Worm (Caenorhabditis elegans) whole organism, L4 larva: ENCODE measurements around the gene F47C12.13.

Experiments
- F26F4.8 ChIP-seq: fragments of 200-800 bp; sonication (Bioruptor generic); conservative IDR thresholded peaks from 2 replicates; pipeline ENCODE4 v1.3.6; 2022; ENCODE audit warnings: missing genetic modification characterization, missing compliant biosample characterization
- F44E2.7 ChIP-seq: fragments of 200-800 bp; sonication (Bioruptor generic); IDR thresholded peaks from 2 replicates; pipeline ENCODE4 v2.1.2; 2022; ENCODE audit warnings: missing genetic modification characterization, missing compliant biosample characterization
- F49E8.2 ChIP-seq: sonication (generic microtip); optimal IDR thresholded peaks from 2 replicates; lab custom pipeline; 2016; ENCODE audit warnings: missing compliant biosample characterization, mild to moderate bottlenecking, missing genetic modification characterization, borderline replicate concordance
- Y105C5A.15 ChIP-seq: fragments of 200-800 bp; sonication (Bioruptor generic); IDR thresholded peaks from 2 replicates; pipeline ENCODE4 v1.3.6; 2022; ENCODE audit warnings: missing genetic modification characterization, missing compliant biosample characterization
- Y75B8A.6 ChIP-seq: fragments of 200-800 bp; sonication (Bioruptor generic); IDR thresholded peaks from 2 replicates; pipeline ENCODE4 v1.3.6; 2022; ENCODE audit warnings: missing genetic modification reagents, missing genetic modification characterization, missing compliant biosample characterization
- ZK546.5 ChIP-seq, 2 experiments: sonication (generic microtip); optimal IDR thresholded peaks; 2 replicates each; lab custom pipeline; 2017; ENCODE audit warnings: missing biosample characterization in 2 of 2, missing genetic modification characterization in 2 of 2
- aly-2 ChIP-seq: sonication (generic microtip); optimal IDR thresholded peaks from 2 replicates; lab custom pipeline; 2018; ENCODE audit warnings: missing biosample characterization, missing genetic modification characterization
- ama-1 ChIP-seq: fragments of 150-350 bp; optimal IDR thresholded peaks from 2 replicates; lab custom pipeline; 2014; ENCODE audit warnings: inconsistent platforms, mixed read lengths
- arid-1 ChIP-seq: fragments of 200-800 bp; sonication (Bioruptor generic); conservative IDR thresholded peaks from 2 replicates; pipeline ENCODE4 v1.3.6; 2022; ENCODE audit warnings: missing genetic modification reagents, missing genetic modification characterization, missing compliant biosample characterization
- ceh-20 ChIP-seq: fragments of 200-800 bp; sonication (Bioruptor generic); IDR thresholded peaks from 2 replicates; pipeline ENCODE4 v1.3.6; 2022; ENCODE audit warnings: missing genetic modification reagents, missing genetic modification characterization, missing compliant biosample characterization
- ceh-44 ChIP-seq: fragments of 200-800 bp; sonication (Bioruptor generic); IDR thresholded peaks from 2 replicates; pipeline ENCODE4 v1.3.6; 2022; ENCODE audit warnings: missing genetic modification reagents, missing genetic modification characterization, missing compliant biosample characterization
- ceh-62 ChIP-seq: sonication (generic microtip); optimal IDR thresholded peaks from 2 replicates; lab custom pipeline; 2017; ENCODE audit warnings: missing biosample characterization, missing genetic modification characterization
- ceh-82 ChIP-seq: sonication (generic microtip); optimal IDR thresholded peaks from 2 replicates; lab custom pipeline; 2017; ENCODE audit warnings: missing biosample characterization, missing genetic modification characterization
- cey-2 ChIP-seq: sonication (generic microtip); optimal IDR thresholded peaks from 3 replicates; lab custom pipeline; 2017; ENCODE audit warnings: missing genetic modification characterization, mild to moderate bottlenecking, missing compliant biosample characterization, antibody characterized with exemption, borderline replicate concordance; ENCODE audit not compliant: insufficient read depth
- daf-19 ChIP-seq: fragments of 200-800 bp; sonication (Bioruptor generic); conservative IDR thresholded peaks from 2 replicates; pipeline ENCODE4 v1.3.6; 2022; ENCODE audit warnings: missing genetic modification characterization, missing compliant biosample characterization
- daf-8 ChIP-seq: fragments of 200-800 bp; sonication (Bioruptor generic); IDR thresholded peaks from 2 replicates; pipeline ENCODE4 v1.3.6; 2022; ENCODE audit warnings: missing genetic modification characterization, missing compliant biosample characterization
- dmd-9 ChIP-seq: fragments of 200-800 bp; sonication (Bioruptor generic); IDR thresholded peaks from 2 replicates; pipeline ENCODE4 v1.3.6; 2022; ENCODE audit warnings: missing genetic modification reagents, missing genetic modification characterization, missing compliant biosample characterization
- duxl-1 ChIP-seq: sonication (generic microtip); optimal IDR thresholded peaks from 2 replicates; lab custom pipeline; 2016; ENCODE audit warnings: mild to moderate bottlenecking, missing genetic modification characterization, moderate library complexity, missing compliant biosample characterization; ENCODE audit not compliant: poor library complexity
- egl-27 ChIP-seq: sonication (generic microtip); optimal IDR thresholded peaks from 3 replicates; lab custom pipeline; 2017; ENCODE audit warnings: missing biosample characterization, missing genetic modification reagents, missing genetic modification characterization
- egl-43 ChIP-seq: fragments of 200-800 bp; sonication (Bioruptor generic); IDR thresholded peaks from 2 replicates; pipeline ENCODE4 v1.3.6; 2022; ENCODE audit warnings: missing genetic modification reagents, missing genetic modification characterization, missing compliant biosample characterization
- hif-1 ChIP-seq, 2 experiments: sonication (generic microtip); optimal IDR thresholded peaks; 2 replicates each; lab custom pipeline; 2016 to 2017; ENCODE audit warnings: missing compliant biosample characterization in 2 of 2, missing genetic modification characterization in 2 of 2, missing genetic modification reagents in 2 of 2, missing genotype in 2 of 2, mild to moderate bottlenecking in 1 of 2
- hlh-11 ChIP-seq: fragments of 200-800 bp; sonication (Bioruptor generic); optimal IDR thresholded peaks from 2 replicates; lab custom pipeline; 2018; ENCODE audit warnings: mild to moderate bottlenecking, missing genetic modification characterization, missing compliant biosample characterization
- hlh-30 ChIP-seq: sonication (generic microtip); optimal IDR thresholded peaks from 2 replicates; lab custom pipeline; 2017; ENCODE audit warnings: antibody characterized with exemption, mild to moderate bottlenecking, missing genetic modification characterization, missing compliant biosample characterization; ENCODE audit not compliant: insufficient read depth
- lin-1 ChIP-seq: fragments of 200-800 bp; sonication (Bioruptor generic); IDR thresholded peaks from 2 replicates; pipeline ENCODE4 v1.3.6; 2022; ENCODE audit warnings: missing genetic modification reagents, missing genetic modification characterization, missing compliant biosample characterization
- lin-15B ChIP-seq: fragments of 150-350 bp; sonication (generic microtip); optimal IDR thresholded peaks from 3 replicates; lab custom pipeline; 2014; ENCODE audit warnings: missing biosample characterization, missing genetic modification characterization
- lir-3 ChIP-seq: sonication (generic microtip); optimal IDR thresholded peaks from 2 replicates; lab custom pipeline; 2016; ENCODE audit warnings: mild to moderate bottlenecking, missing genetic modification characterization, missing compliant biosample characterization
- lsy-2 ChIP-seq, 2 experiments: fragments of 150-350 bp in 1 of 2; sonication (generic microtip) in 1 of 2; optimal IDR thresholded peaks; 2 replicates each; lab custom pipeline; 2014 to 2017; ENCODE audit warnings: missing biosample characterization in 2 of 2, missing genetic modification characterization in 2 of 2
- madf-9 ChIP-seq: fragments of 200-800 bp; sonication (Bioruptor generic); conservative IDR thresholded peaks from 2 replicates; pipeline ENCODE4 v1.3.6; 2022; ENCODE audit warnings: missing genetic modification reagents, missing genetic modification characterization, missing compliant biosample characterization
- mep-1 ChIP-seq: fragments of 150-350 bp; sonication (generic microtip); optimal IDR thresholded peaks from 3 replicates; lab custom pipeline; 2014; ENCODE audit warnings: missing biosample characterization, missing genetic modification characterization
- mes-2 ChIP-seq: sonication (generic microtip); optimal IDR thresholded peaks from 2 replicates; lab custom pipeline; 2016; ENCODE audit warnings: missing genotype, mild to moderate bottlenecking, missing genetic modification characterization, missing compliant biosample characterization; ENCODE audit not compliant: poor library complexity, severe bottlenecking
- mxl-2 ChIP-seq: fragments of 200-800 bp; sonication (Bioruptor generic); conservative IDR thresholded peaks from 2 replicates; pipeline ENCODE4 v1.3.6; 2022; ENCODE audit warnings: missing genetic modification reagents, missing genetic modification characterization, missing compliant biosample characterization
- mxl-3 ChIP-seq: fragments of 200-800 bp; sonication (Bioruptor generic); optimal IDR thresholded peaks from 2 replicates; lab custom pipeline; 2018; ENCODE audit warnings: mild to moderate bottlenecking, missing genetic modification characterization, missing compliant biosample characterization
- nhr-102 ChIP-seq: sonication (generic microtip); optimal IDR thresholded peaks from 2 replicates; lab custom pipeline; 2016; ENCODE audit warnings: mild to moderate bottlenecking, missing genetic modification characterization, moderate library complexity, missing compliant biosample characterization
- nhr-11 ChIP-seq: fragments of 150-350 bp; optimal IDR thresholded peaks from 2 replicates; lab custom pipeline; 2014; ENCODE audit warnings: missing biosample characterization, missing genetic modification characterization
- nhr-25 ChIP-seq: sonication (generic microtip); optimal IDR thresholded peaks from 2 replicates; lab custom pipeline; 2017; ENCODE audit warnings: missing genetic modification characterization, mild to moderate bottlenecking, missing compliant biosample characterization, antibody characterized with exemption, moderate library complexity, borderline replicate concordance; ENCODE audit not compliant: insufficient read depth
- nhr-28 ChIP-seq: fragments of 150-350 bp; optimal IDR thresholded peaks from 2 replicates; lab custom pipeline; 2014; ENCODE audit warnings: missing biosample characterization, missing genetic modification characterization
- nhr-76 ChIP-seq: fragments of 150-350 bp; optimal IDR thresholded peaks from 2 replicates; lab custom pipeline; 2014; ENCODE audit warnings: missing biosample characterization, missing genetic modification characterization
- rbr-2 ChIP-seq: sonication (generic microtip); optimal IDR thresholded peaks from 2 replicates; lab custom pipeline; 2016; ENCODE audit warnings: missing genotype, missing genetic modification characterization, missing compliant biosample characterization
- skn-1 ChIP-seq: fragments of 150-350 bp; optimal IDR thresholded peaks from 2 replicates; lab custom pipeline; 2014; ENCODE audit warnings: missing biosample characterization, missing genetic modification characterization
- snpc-4 ChIP-seq: fragments of 150-350 bp; optimal IDR thresholded peaks from 2 replicates; lab custom pipeline; 2014; ENCODE audit warnings: missing biosample characterization, missing genetic modification characterization
- spr-1 ChIP-seq: sonication (generic microtip); optimal IDR thresholded peaks from 2 replicates; lab custom pipeline; 2016; ENCODE audit warnings: mild to moderate bottlenecking, missing genetic modification characterization, missing compliant biosample characterization
- spr-3 ChIP-seq: fragments of 200-800 bp; sonication (Bioruptor generic); optimal IDR thresholded peaks from 2 replicates; lab custom pipeline; 2018; ENCODE audit warnings: mild to moderate bottlenecking, missing genetic modification characterization, missing compliant biosample characterization
- tag-97 ChIP-seq: fragments of 200-800 bp; sonication (Bioruptor generic); IDR thresholded peaks from 2 replicates; pipeline ENCODE4 v1.3.6; 2022; ENCODE audit warnings: missing genetic modification characterization, missing compliant biosample characterization
- unc-39 ChIP-seq: sonication (generic microtip); optimal IDR thresholded peaks from 2 replicates; lab custom pipeline; 2017; ENCODE audit warnings: missing biosample characterization, missing genetic modification characterization
- unc-62 ChIP-seq, 3 experiments: fragments of 150-350 bp in 1 of 3; sonication (generic microtip); optimal IDR thresholded peaks in 2 of 3; peaks in 1 of 3; 1 replicate in 1 of 3; 2 replicates in 2 of 3; lab custom pipeline; 2014 to 2017; ENCODE audit warnings: missing biosample characterization in 3 of 3, missing genetic modification characterization in 3 of 3, missing genetic modification reagents in 3 of 3, missing genotype in 1 of 3
- zag-1 ChIP-seq: fragments of 150-350 bp; optimal IDR thresholded peaks from 2 replicates; lab custom pipeline; 2014; ENCODE audit warnings: missing biosample characterization, missing genetic modification characterization
- zip-11 ChIP-seq: fragments of 200-800 bp; sonication (Bioruptor generic); IDR thresholded peaks from 2 replicates; pipeline ENCODE4 v1.3.6; 2022; ENCODE audit warnings: missing genetic modification characterization, missing compliant biosample characterization
- zip-2 ChIP-seq: fragments of 150-350 bp; optimal IDR thresholded peaks from 2 replicates; lab custom pipeline; 2014; ENCODE audit warnings: missing biosample characterization, missing genetic modification characterization
- ztf-11 ChIP-seq: fragments of 150-350 bp; optimal IDR thresholded peaks from 2 replicates; lab custom pipeline; 2014; ENCODE audit warnings: missing biosample characterization, missing genetic modification characterization
- ztf-7 ChIP-seq: fragments of 150-350 bp; optimal IDR thresholded peaks from 2 replicates; lab custom pipeline; 2014; ENCODE audit warnings: missing biosample characterization, missing genetic modification characterization

F47C12.13 gene

DNA sequence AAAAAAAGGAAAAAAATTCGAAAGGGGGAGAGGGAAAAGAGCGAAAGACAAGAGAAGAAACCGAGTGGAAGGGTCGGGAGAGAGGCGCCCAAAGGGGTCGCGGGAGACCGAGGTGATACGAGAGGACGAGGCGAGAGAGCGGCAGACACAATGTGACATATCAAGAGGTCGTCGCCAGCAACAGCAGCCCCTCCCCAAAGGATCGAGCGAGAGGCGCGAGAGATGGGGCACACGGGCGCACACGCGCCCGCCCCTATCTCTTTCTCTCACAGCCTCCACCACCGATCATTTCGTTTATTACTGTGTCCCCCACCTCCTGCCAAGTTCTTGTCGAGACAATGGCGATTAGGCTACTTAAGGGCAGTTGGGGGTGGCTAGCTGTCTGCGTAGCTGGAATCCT lies 34.0 kb upstream of the F47C12.13 start (continued):
- peak; percentile 47; the same call in 1 of the 2 replicates for TF ChIP-seq ceh-20 (GFP tag; lab: Robert Waterston, UW)
- TF ChIP-seq aly-2, result no peak
- TF ChIP-seq mxl-3 (GFP tag; lab: Kevin White, UChicago), result peak; percentile 94
- TF ChIP-seq lin-15B (tag; lab: Kevin White, UChicago), result no peak
- no peak for TF ChIP-seq Y75B8A.6 (GFP tag; lab: Robert Waterston, UW)
- no peak for TF ChIP-seq F26F4.8 (GFP tag; lab: Robert Waterston, UW)
- no peak for TF ChIP-seq ceh-82 (tag; lab: Kevin White, UChicago)
- no peak for TF ChIP-seq zip-11 (GFP tag; lab: Robert Waterston, UW)
- peak; percentile 85 for TF ChIP-seq mep-1 (tag; lab: Kevin White, UChicago)
- no peak for TF ChIP-seq F49E8.2
- TF ChIP-seq ceh-44 (GFP tag; lab: Robert Waterston, UW), result no peak
- TF ChIP-seq nhr-76, result no peak
- TF ChIP-seq hlh-11 (tag; lab: Kevin White, UChicago), result peak; percentile 95
- TF ChIP-seq ztf-7 (tag; lab: Kevin White, UChicago), result no peak
- TF ChIP-seq nhr-28 (tag; lab: Kevin White, UChicago), result peak; percentile 92
- no peak for TF ChIP-seq tag-97
- no peak for TF ChIP-seq ZK546.5 (tag; optimal IDR thresholded peaks at IDR 0.05; lab: Kevin White, UChicago)
- no peak for TF ChIP-seq hlh-30 (tag; lab: Kevin White, UChicago)
- TF ChIP-seq arid-1, result 0 out of 2 replicates have a peak, but pooled peaks have one; percentile 35
- TF ChIP-seq cey-2 (tag; lab: Kevin White, UChicago), result no peak
- TF ChIP-seq spr-3 (GFP tag; lab: Kevin White, UChicago), result no peak
- no peak for TF ChIP-seq zag-1 (tag; lab: Kevin White, UChicago)
- TF ChIP-seq ama-1 (lab: Kevin White, UChicago), result no peak
- TF ChIP-seq lir-3, result no peak
- peak; percentile 49; the same call in 1 of the 2 replicates for TF ChIP-seq madf-9 (GFP tag; lab: Robert Waterston, UW)
- TF ChIP-seq duxl-1, result peak; percentile 6
- no peak for TF ChIP-seq egl-27 (tag; lab: Kevin White, UChicago)
- peak; percentile 46 for TF ChIP-seq spr-1
- TF ChIP-seq mes-2 (tag; lab: Kevin White, UChicago), result no peak
- no peak for TF ChIP-seq zip-2 (tag; lab: Kevin White, UChicago)
- TF ChIP-seq daf-19, result no peak
- TF ChIP-seq daf-8 (GFP tag; lab: Robert Waterston, UW), result no peak
- TF ChIP-seq nhr-102 (tag; lab: Kevin White, UChicago), result peak; percentile 43
- peak; percentile 12 for TF ChIP-seq nhr-11 (tag; lab: Kevin White, UChicago)
- TF ChIP-seq lsy-2 (tag; optimal IDR thresholded peaks at IDR 0.05; lab: Kevin White, UChicago), result peak in 1 of 2 experiments; percentile 48
- 0 out of 2 replicates have a peak, but pooled peaks have one; percentile 36 for TF ChIP-seq mxl-2 (GFP tag; lab: Robert Waterston, UW)
- TF ChIP-seq lin-1 (GFP tag; lab: Robert Waterston, UW), result peak; percentile 64; the same call in 1 of the 2 replicates
- no peak for TF ChIP-seq snpc-4
- 0 out of 2 replicates have a peak, but pooled peaks have one; percentile 36 for TF ChIP-seq F44E2.7
- TF ChIP-seq dmd-9 (GFP tag; lab: Robert Waterston, UW), result no peak
- TF ChIP-seq Y105C5A.15, result no peak
- TF ChIP-seq skn-1 (tag; lab: Kevin White, UChicago), result no peak
- TF ChIP-seq egl-43 (GFP tag; lab: Robert Waterston, UW), result peak; percentile 50; the same call in 1 of the 2 replicates
- TF ChIP-seq unc-39, result no peak
- TF ChIP-seq ztf-11, result no peak
- no peak for TF ChIP-seq ceh-62 (tag; lab: Kevin White, UChicago)
- TF ChIP-seq nhr-25 (tag; lab: Kevin White, UChicago), result peak; percentile 91
- peak; percentile 4 to 93 for TF ChIP-seq hif-1 (tag; optimal IDR thresholded peaks at IDR 0.05; lab: Kevin White, UChicago)
- peak; percentile 63 for TF ChIP-seq rbr-2 (tag; lab: Kevin White, UChicago)
- TF ChIP-seq unc-62 (GFP tag; optimal IDR thresholded peaks at IDR 0.05 in 1 of 2; lab: Kevin White, UChicago), result peak in 1 of 2 experiments; percentile 59
- TF ChIP-seq unc-62 (tag; optimal IDR thresholded peaks at IDR 0.05; lab: Kevin White, UChicago), result no peak
